Fruit fly (Drosophila melanogaster): Measurements from ENCODE around the gene Gr64f.

DNA sequence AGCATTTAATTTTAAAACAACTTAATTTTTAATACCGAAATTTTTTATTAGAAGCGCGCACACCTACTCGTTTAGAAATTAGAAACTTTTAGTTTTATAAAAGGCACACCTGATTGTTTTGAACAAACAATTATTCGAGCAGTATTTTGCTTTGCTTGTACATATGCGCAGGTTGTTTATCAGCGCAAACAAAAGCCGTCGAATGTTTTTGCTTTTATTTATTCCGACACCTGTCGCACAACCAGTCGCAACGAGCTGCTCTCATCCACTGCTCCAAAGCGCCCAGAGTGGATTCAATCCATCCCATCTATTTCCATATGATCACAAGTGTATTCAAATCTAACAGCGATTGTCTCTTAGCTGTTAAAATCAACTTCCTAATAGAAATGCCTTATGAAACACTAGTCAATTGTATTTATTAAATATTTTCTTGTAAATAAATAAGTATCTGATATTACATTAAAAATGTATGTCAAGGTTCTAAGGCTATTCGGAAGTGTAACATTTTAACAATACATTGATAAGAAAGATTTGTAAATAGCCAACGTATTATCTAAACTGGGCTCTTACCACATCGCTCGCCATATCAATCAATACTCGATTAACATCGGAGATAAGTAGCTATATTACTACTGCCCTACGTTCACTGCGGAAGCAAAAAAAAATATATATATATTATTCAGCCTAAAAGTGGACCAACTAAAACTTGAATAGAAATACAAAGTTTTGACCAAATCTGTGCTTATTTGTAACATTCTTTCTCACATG lies 9.7 kb upstream of the Gr64f start, which contains the start of gene CG11594:
- no peak for TF ChIP-seq GATAd (GFP tag; optimal IDR thresholded peaks at IDR 0.05)
- TF ChIP-seq Hnf4 (GFP tag; optimal IDR thresholded peaks at IDR 0.05): no peak
- TF ChIP-seq CG9705 (GFP tag; optimal IDR thresholded peaks at IDR 0.05): no peak
